In genomic region chr2L:7258105-7258504, dm6 we compare ENCODE assay signal across 6 fruit fly cellular contexts.
A peak's percentile ranks its signal among the peaks of the same experiment; 100 is the strongest.
TF ChIP-seq lines count a peak whose summit lies in the region.

No protein-coding gene starts in this region.

- peak; percentile 90 to 97 for TF ChIP-seq CTCF in S2 (optimal IDR thresholded peaks at IDR 0.05; lab: Kevin White, UChicago)
- peak; percentile 99 for TF ChIP-seq CTCF in whole organism, embryonic (GFP tag; optimal IDR thresholded peaks at IDR 0.05; lab: Kevin White, UChicago)

TF ChIP-seq in whole organism, adult, 20 proteins besides CTCF, POLR2A, EP300 and RAD21:
- TF ChIP-seq Hr96 (GFP tag; optimal IDR thresholded peaks at IDR 0.05; lab: Kevin White, UChicago) (peak; percentile 20), Clk (GFP tag; optimal IDR thresholded peaks at IDR 0.05; lab: Kevin White, UChicago) (no peak), CG1620 (GFP tag; optimal IDR thresholded peaks at IDR 0.05; lab: Kevin White, UChicago) (peak; percentile 18), Crg-1 (GFP tag; optimal IDR thresholded peaks at IDR 0.05; lab: Kevin White, UChicago) (no peak)

TF ChIP-seq in whole organism, embryonic, 481 proteins besides CTCF, POLR2A, EP300 and RAD21 (continues in another document):
- TF ChIP-seq Dp (GFP tag; optimal IDR thresholded peaks at IDR 0.05; lab: Kevin White, UChicago) (peak; percentile 82), CG4617 (GFP tag; optimal IDR thresholded peaks at IDR 0.05; lab: Kevin White, UChicago; ENCODE audit: borderline replicate concordance) (no peak), Ets65A (GFP tag; lab: Kevin White, UChicago) (peak; percentile 87), CG12071 (GFP tag; optimal IDR thresholded peaks at IDR 0.05; lab: Kevin White, UChicago) (no peak), Hey (tag; optimal IDR thresholded peaks at IDR 0.05; lab: Kevin White, UChicago) (no peak), Six4 (GFP tag; optimal IDR thresholded peaks at IDR 0.05; lab: Kevin White, UChicago) (peak; percentile 10), da (GFP tag; optimal IDR thresholded peaks at IDR 0.05; lab: Kevin White, UChicago) (peak; percentile 11), Med (GFP tag; lab: Kevin White, UChicago) (peak; percentile 93), Gug (GFP tag; IDR thresholded peaks at IDR 0.05; lab: Robert Waterston, UW) (peak; percentile 56; the same call in 2 of the 4 replicates), peb (GFP tag; IDR thresholded peaks at IDR 0.05; lab: Robert Waterston, UW) (0 out of 2 replicates have a peak, but pooled peaks have one; percentile 13), CG8281 (tag; optimal IDR thresholded peaks at IDR 0.05; lab: Kevin White, UChicago) (no peak), Chrac-16 (GFP tag; optimal IDR thresholded peaks at IDR 0.05; lab: Kevin White, UChicago) (peak; percentile 55), Sry-β (GFP tag; optimal IDR thresholded peaks at IDR 0.05; lab: Kevin White, UChicago) (no peak), CG6654 (GFP tag; optimal IDR thresholded peaks at IDR 0.05; lab: Kevin White, UChicago) (no peak), Awh (GFP tag; IDR thresholded peaks at IDR 0.05; lab: Robert Waterston, UW) (no peak), gcm2 (GFP tag; optimal IDR thresholded peaks at IDR 0.05; lab: Kevin White, UChicago) (no peak), ro (GFP tag; IDR thresholded peaks at IDR 0.05; lab: Robert Waterston, UW) (no peak), Fer1 (GFP tag; optimal IDR thresholded peaks at IDR 0.05; lab: Kevin White, UChicago) (peak; percentile 32), fd96Cb (tag; optimal IDR thresholded peaks at IDR 0.05; lab: Kevin White, UChicago) (no peak), CG11504 (tag; optimal IDR thresholded peaks at IDR 0.05; lab: Kevin White, UChicago) (peak; percentile 67), NFAT (GFP tag; IDR thresholded peaks at IDR 0.05; lab: Robert Waterston, UW) (peak; percentile 71), Elba2 (GFP tag; optimal IDR thresholded peaks at IDR 0.05; lab: Kevin White, UChicago) (no peak)

TF ChIP-seq in whole organism, prepupa, 60 proteins besides CTCF, POLR2A, EP300 and RAD21 (continues in another document):
- TF ChIP-seq Ets21C (GFP tag; optimal IDR thresholded peaks at IDR 0.05; lab: Kevin White, UChicago): peak; percentile 23
- TF ChIP-seq OdsH (GFP tag; optimal IDR thresholded peaks at IDR 0.05; lab: Kevin White, UChicago): peak; percentile 38
- no peak for TF ChIP-seq CG9139 (GFP tag; optimal IDR thresholded peaks at IDR 0.05; lab: Kevin White, UChicago)
- TF ChIP-seq esn (GFP tag; optimal IDR thresholded peaks at IDR 0.05; lab: Kevin White, UChicago): no peak
- TF ChIP-seq CG8632 (GFP tag; optimal IDR thresholded peaks at IDR 0.05; lab: Kevin White, UChicago): no peak
- no peak for TF ChIP-seq Ets96B (tag; optimal IDR thresholded peaks at IDR 0.05; lab: Kevin White, UChicago)
- peak; percentile 47 for TF ChIP-seq CG3919 (GFP tag; optimal IDR thresholded peaks at IDR 0.05; lab: Kevin White, UChicago)
- no peak for TF ChIP-seq dac (GFP tag; optimal IDR thresholded peaks at IDR 0.05; lab: Kevin White, UChicago)
- no peak for TF ChIP-seq Eip78C (GFP tag; lab: Kevin White, UChicago)
- TF ChIP-seq acj6 (GFP tag; optimal IDR thresholded peaks at IDR 0.05; lab: Kevin White, UChicago): peak; percentile 25
- TF ChIP-seq ss (GFP tag; optimal IDR thresholded peaks at IDR 0.05; lab: Kevin White, UChicago): no peak
- peak; percentile 15 for TF ChIP-seq CG6792 (GFP tag; optimal IDR thresholded peaks at IDR 0.05; lab: Kevin White, UChicago)
- no peak for TF ChIP-seq CG6163 (GFP tag; IDR thresholded peaks at IDR 0.05; lab: Robert Waterston, UW)
- no peak for TF ChIP-seq fd85E (GFP tag; optimal IDR thresholded peaks at IDR 0.05; lab: Kevin White, UChicago)
- no peak for TF ChIP-seq CG34406 (GFP tag; optimal IDR thresholded peaks at IDR 0.05; lab: Kevin White, UChicago)
- TF ChIP-seq CG10631 (GFP tag; optimal IDR thresholded peaks at IDR 0.05; lab: Kevin White, UChicago): no peak
- TF ChIP-seq Sox102F (GFP tag; optimal IDR thresholded peaks at IDR 0.05; lab: Kevin White, UChicago): no peak
- no peak for TF ChIP-seq Sox14 (GFP tag; optimal IDR thresholded peaks at IDR 0.05; lab: Kevin White, UChicago)
- no peak for TF ChIP-seq topi (GFP tag; optimal IDR thresholded peaks at IDR 0.05; lab: Kevin White, UChicago)
- no peak for TF ChIP-seq dsx (GFP tag; optimal IDR thresholded peaks at IDR 0.05; lab: Kevin White, UChicago; ENCODE audit: poor library complexity, severe bottlenecking)
- TF ChIP-seq Smox (GFP tag; optimal IDR thresholded peaks at IDR 0.05; lab: Kevin White, UChicago): no peak
- TF ChIP-seq pdm3 (GFP tag; optimal IDR thresholded peaks at IDR 0.05; lab: Kevin White, UChicago): peak; percentile 46
- TF ChIP-seq fd59A (GFP tag; optimal IDR thresholded peaks at IDR 0.05; lab: Kevin White, UChicago): no peak
- TF ChIP-seq CG6854 (GFP tag; optimal IDR thresholded peaks at IDR 0.05; lab: Kevin White, UChicago): no peak

TF ChIP-seq in whole organism, pupa, 21 proteins besides CTCF, POLR2A, EP300 and RAD21:
- TF ChIP-seq D1 (tag; optimal IDR thresholded peaks at IDR 0.05; lab: Kevin White, UChicago) (peak; percentile 59), CG15710 (tag; optimal IDR thresholded peaks at IDR 0.05; lab: Kevin White, UChicago) (no peak), CG13204 (GFP tag; optimal IDR thresholded peaks at IDR 0.05; lab: Kevin White, UChicago) (no peak), CG34367 (tag; optimal IDR thresholded peaks at IDR 0.05; lab: Kevin White, UChicago) (no peak), Ets98B (GFP tag; IDR thresholded peaks at IDR 0.05; lab: Robert Waterston, UW) (no peak), rn (GFP tag; IDR thresholded peaks at IDR 0.05; lab: Robert Waterston, UW) (no peak), Snoo (tag; optimal IDR thresholded peaks at IDR 0.05; lab: Kevin White, UChicago) (peak; percentile 20), EcR (GFP tag; optimal IDR thresholded peaks at IDR 0.05; lab: Kevin White, UChicago) (no peak), CG8301 (tag; optimal IDR thresholded peaks at IDR 0.05; lab: Kevin White, UChicago) (no peak)

TF ChIP-seq in whole organism, wandering third instar larva, 38 proteins besides CTCF, POLR2A, EP300 and RAD21:
- TF ChIP-seq dmrt93B (GFP tag; optimal IDR thresholded peaks at IDR 0.05; lab: Kevin White, UChicago) (no peak), tai (GFP tag; optimal IDR thresholded peaks at IDR 0.05; lab: Kevin White, UChicago) (peak; percentile 47), fru (GFP tag; optimal IDR thresholded peaks at IDR 0.05; lab: Kevin White, UChicago) (peak; percentile 17), CG9705 (GFP tag; optimal IDR thresholded peaks at IDR 0.05; lab: Kevin White, UChicago) (peak; percentile 26), jim (GFP tag; optimal IDR thresholded peaks at IDR 0.05; lab: Kevin White, UChicago) (no peak), Abd-B (GFP tag; optimal IDR thresholded peaks at IDR 0.05; lab: Kevin White, UChicago) (no peak), br (GFP tag; optimal IDR thresholded peaks at IDR 0.05; lab: Kevin White, UChicago) (peak; percentile 10), sv (GFP tag; optimal IDR thresholded peaks at IDR 0.05; lab: Kevin White, UChicago) (no peak), brk (GFP tag; optimal IDR thresholded peaks at IDR 0.05; lab: Kevin White, UChicago) (no peak), Hr83 (GFP tag; optimal IDR thresholded peaks at IDR 0.05; lab: Kevin White, UChicago; ENCODE audit: poor library complexity, severe bottlenecking) (peak; percentile 46), Dfd (GFP tag; optimal IDR thresholded peaks at IDR 0.05; lab: Kevin White, UChicago) (no peak), woc (GFP tag; optimal IDR thresholded peaks at IDR 0.05; lab: Kevin White, UChicago) (no peak), Hnf4 (GFP tag; optimal IDR thresholded peaks at IDR 0.05; lab: Kevin White, UChicago) (peak; percentile 46), OdsH (GFP tag; optimal IDR thresholded peaks at IDR 0.05; lab: Kevin White, UChicago) (peak; percentile 45), h (GFP tag; optimal IDR thresholded peaks at IDR 0.05; lab: Kevin White, UChicago) (peak; percentile 52), dsf (GFP tag; optimal IDR thresholded peaks at IDR 0.05; lab: Kevin White, UChicago; ENCODE audit: borderline replicate concordance) (no peak), rgr (GFP tag; optimal IDR thresholded peaks at IDR 0.05; lab: Kevin White, UChicago) (peak; percentile 54), HLH106 (tag; optimal IDR thresholded peaks at IDR 0.05; lab: Kevin White, UChicago) (peak; percentile 54), Dif (GFP tag; optimal IDR thresholded peaks at IDR 0.05; lab: Kevin White, UChicago; ENCODE audit: partially characterized antibody) (no peak), dl (GFP tag; optimal IDR thresholded peaks at IDR 0.05; lab: Kevin White, UChicago; ENCODE audit: insufficient read depth in 1 of 2, partially characterized antibody in 2 of 2) (no peak), CG32264 (GFP tag; optimal IDR thresholded peaks at IDR 0.05; lab: Kevin White, UChicago) (no peak), Myc (optimal IDR thresholded peaks at IDR 0.05; lab: Kevin White, UChicago) (peak; percentile 94), foxo (GFP tag; optimal IDR thresholded peaks at IDR 0.05; lab: Kevin White, UChicago) (peak in 1 of 2 experiments; percentile 61), ey (GFP tag; optimal IDR thresholded peaks at IDR 0.05; lab: Kevin White, UChicago) (peak; percentile 26), N (GFP tag; optimal IDR thresholded peaks at IDR 0.05; lab: Kevin White, UChicago) (no peak), CrebA (GFP tag; optimal IDR thresholded peaks at IDR 0.05; lab: Kevin White, UChicago; ENCODE audit: borderline replicate concordance) (no peak), lola (GFP tag; optimal IDR thresholded peaks at IDR 0.05; lab: Kevin White, UChicago) (no peak)
